Worm (Caenorhabditis elegans) whole organism, L1 larva: ENCODE data around the gene agr-1.
A peak's percentile ranks its signal among the peaks of the same experiment; 100 is the strongest.

ENCODE experiments used
- C04F5.9 ChIP-seq: sonication (generic microtip); optimal IDR thresholded peaks from 2 replicates; lab custom pipeline; 2016; ENCODE audit warnings: missing genetic modification characterization, missing compliant biosample characterization
- C16A3.4 ChIP-seq: fragments of 150-350 bp; optimal IDR thresholded peaks from 2 replicates; lab custom pipeline; 2014; ENCODE audit warnings: missing biosample characterization, missing genetic modification characterization
- alr-1 ChIP-seq: fragments of 200-800 bp; sonication (Bioruptor generic); optimal IDR thresholded peaks from 2 replicates; lab custom pipeline; 2018; ENCODE audit warnings: borderline replicate concordance, mild to moderate bottlenecking, missing genetic modification characterization, missing compliant biosample characterization
- ama-1 ChIP-seq: fragments of 150-350 bp; optimal IDR thresholded peaks from 2 replicates; lab custom pipeline; 2014
- blmp-1 ChIP-seq: fragments of 150-350 bp; optimal IDR thresholded peaks from 2 replicates; lab custom pipeline; 2014; ENCODE audit warnings: missing biosample characterization, missing genetic modification characterization
- ceh-8 ChIP-seq: fragments of 200-800 bp; sonication (Bioruptor generic); optimal IDR thresholded peaks from 2 replicates; lab custom pipeline; 2018; ENCODE audit warnings: mild to moderate bottlenecking, missing genetic modification characterization, moderate library complexity, missing compliant biosample characterization
- ceh-90 ChIP-seq: sonication (generic microtip); optimal IDR thresholded peaks from 2 replicates; lab custom pipeline; 2016; ENCODE audit warnings: missing genetic modification characterization, missing compliant biosample characterization
- dpl-1 ChIP-seq, 3 experiments: fragments of 150-350 bp in 2 of 3; sonication (generic microtip) in 1 of 3; optimal IDR thresholded peaks; 2 replicates each; lab custom pipeline; 2014 to 2017; ENCODE audit warnings: missing biosample characterization in 3 of 3, missing genetic modification characterization in 3 of 3, missing genetic modification reagents in 3 of 3
- efl-1 ChIP-seq, 4 experiments: fragments of 150-350 bp; optimal IDR thresholded peaks in 3 of 4; peaks in 1 of 4; 1 replicate in 1 of 4; 2 replicates in 3 of 4; lab custom pipeline; 2014; ENCODE audit warnings: missing biosample characterization in 2 of 4, missing genetic modification characterization in 2 of 4, missing genetic modification reagents in 2 of 4
- egl-27 ChIP-seq, 2 experiments: fragments of 150-350 bp in 1 of 2; sonication (generic microtip); optimal IDR thresholded peaks; 3 replicates each; lab custom pipeline; 2017 to 2018; ENCODE audit warnings: missing biosample characterization in 2 of 2, missing genetic modification characterization in 2 of 2, missing genetic modification reagents in 2 of 2
- elt-2 ChIP-seq: sonication (generic microtip); optimal IDR thresholded peaks from 2 replicates; lab custom pipeline; 2016; ENCODE audit warnings: missing genetic modification characterization, mild to moderate bottlenecking, inconsistent platforms, missing compliant biosample characterization, missing genetic modification reagents
- ets-5 ChIP-seq: fragments of 200-800 bp; sonication (Bioruptor generic); IDR thresholded peaks from 2 replicates; pipeline ENCODE4 v1.3.6; 2022; ENCODE audit warnings: missing genetic modification characterization, missing compliant biosample characterization
- fkh-10 ChIP-seq: sonication (generic microtip); optimal IDR thresholded peaks from 2 replicates; lab custom pipeline; 2017; ENCODE audit warnings: missing biosample characterization, missing genetic modification reagents, missing genetic modification characterization
- fkh-4 ChIP-seq: sonication (generic microtip); optimal IDR thresholded peaks from 2 replicates; lab custom pipeline; 2016; ENCODE audit warnings: missing compliant biosample characterization, missing genetic modification characterization, borderline replicate concordance
- fos-1 ChIP-seq: fragments of 150-350 bp; optimal IDR thresholded peaks from 2 replicates; lab custom pipeline; 2014; ENCODE audit warnings: missing biosample characterization, missing genetic modification characterization
- grh-1 ChIP-seq: fragments of 200-800 bp; sonication (Bioruptor generic); IDR thresholded peaks from 2 replicates; pipeline ENCODE4 v1.3.6; 2022; ENCODE audit warnings: missing genetic modification reagents, missing genetic modification characterization, missing compliant biosample characterization
- hlh-17 ChIP-seq: fragments of 200-800 bp; sonication (Bioruptor generic); optimal IDR thresholded peaks from 2 replicates; lab custom pipeline; 2018; ENCODE audit warnings: missing genetic modification characterization, mild to moderate bottlenecking, missing compliant biosample characterization, moderate library complexity, borderline replicate concordance
- hlh-4 ChIP-seq: sonication (generic microtip); optimal IDR thresholded peaks from 2 replicates; lab custom pipeline; 2016; ENCODE audit warnings: mild to moderate bottlenecking, missing genetic modification characterization, missing compliant biosample characterization
- irx-1 ChIP-seq: sonication (generic microtip); optimal IDR thresholded peaks from 2 replicates; lab custom pipeline; 2016; ENCODE audit warnings: missing genetic modification characterization, missing compliant biosample characterization
- isw-1 ChIP-seq: fragments of 200-800 bp; sonication (Bioruptor generic); IDR thresholded peaks from 2 replicates; pipeline ENCODE4 v1.3.6; 2022; ENCODE audit warnings: missing genetic modification characterization, missing compliant biosample characterization
- jun-1 ChIP-seq: fragments of 150-350 bp; optimal IDR thresholded peaks from 2 replicates; lab custom pipeline; 2014; ENCODE audit warnings: missing biosample characterization, missing genetic modification reagents, missing genetic modification characterization
- lin-13 ChIP-seq: fragments of 150-350 bp; optimal IDR thresholded peaks from 2 replicates; lab custom pipeline; 2014; ENCODE audit warnings: missing biosample characterization, missing genetic modification reagents, missing genetic modification characterization
- lin-15B ChIP-seq: fragments of 150-350 bp; sonication (generic microtip); optimal IDR thresholded peaks from 3 replicates; lab custom pipeline; 2014; ENCODE audit warnings: missing biosample characterization, missing genetic modification characterization
- lin-39 ChIP-seq: fragments of 150-350 bp; optimal IDR thresholded peaks from 2 replicates; lab custom pipeline; 2014; ENCODE audit warnings: missing biosample characterization, missing genetic modification reagents, missing genetic modification characterization
- lir-3 ChIP-seq: sonication (generic microtip); optimal IDR thresholded peaks from 2 replicates; lab custom pipeline; 2016; ENCODE audit warnings: mild to moderate bottlenecking, missing genetic modification characterization, moderate library complexity, missing compliant biosample characterization; ENCODE audit not compliant: poor library complexity
- lsy-2 ChIP-seq, 2 experiments: fragments of 150-350 bp; optimal IDR thresholded peaks; 2 replicates each; lab custom pipeline; 2014; ENCODE audit warnings: missing biosample characterization in 2 of 2, missing genetic modification characterization in 2 of 2
- mab-9 ChIP-seq: fragments of 200-800 bp; sonication (Bioruptor generic); IDR thresholded peaks from 2 replicates; pipeline ENCODE4 v1.3.6; 2022; ENCODE audit warnings: missing genetic modification reagents, missing genetic modification characterization, missing compliant biosample characterization
- mdl-1 ChIP-seq, 2 experiments: fragments of 150-350 bp; optimal IDR thresholded peaks; 2 replicates each; lab custom pipeline; 2014 to 2017; ENCODE audit warnings: missing biosample characterization in 2 of 2, missing genetic modification characterization in 2 of 2, inconsistent platforms in 1 of 2
- mef-2 ChIP-seq: fragments of 150-350 bp; optimal IDR thresholded peaks from 2 replicates; lab custom pipeline; 2014; ENCODE audit warnings: missing biosample characterization, missing genetic modification characterization
- nhr-12 ChIP-seq: sonication (generic microtip); optimal IDR thresholded peaks from 2 replicates; lab custom pipeline; 2017; ENCODE audit warnings: missing biosample characterization, missing genetic modification characterization
- nhr-19 ChIP-seq: fragments of 200-800 bp; sonication (Bioruptor generic); conservative IDR thresholded peaks from 2 replicates; pipeline ENCODE4 v1.3.6; 2022; ENCODE audit warnings: missing genetic modification characterization, missing compliant biosample characterization
- nhr-20 ChIP-seq: sonication (generic microtip); optimal IDR thresholded peaks from 2 replicates; lab custom pipeline; 2016; ENCODE audit warnings: mild to moderate bottlenecking, missing genetic modification characterization, missing compliant biosample characterization
- nhr-237 ChIP-seq: fragments of 150-350 bp; optimal IDR thresholded peaks from 2 replicates; lab custom pipeline; 2014; ENCODE audit warnings: missing biosample characterization, missing genetic modification characterization
- nhr-76 ChIP-seq: sonication (generic microtip); optimal IDR thresholded peaks from 2 replicates; lab custom pipeline; 2017; ENCODE audit warnings: missing biosample characterization, missing genetic modification characterization
- nhr-84 ChIP-seq: sonication (generic microtip); optimal IDR thresholded peaks from 2 replicates; lab custom pipeline; 2017; ENCODE audit warnings: missing biosample characterization, missing genetic modification characterization
- nhr-85 ChIP-seq: sonication (generic microtip); peaks from one replicate; lab custom pipeline; 2016; ENCODE audit warnings: missing genetic modification characterization, inconsistent platforms, missing compliant biosample characterization
- pag-3 ChIP-seq: sonication (generic microtip); optimal IDR thresholded peaks from 2 replicates; lab custom pipeline; 2017; ENCODE audit warnings: missing genetic modification characterization, mild to moderate bottlenecking, missing compliant biosample characterization, antibody characterized with exemption, borderline replicate concordance; ENCODE audit not compliant: insufficient read depth
- pax-3 ChIP-seq: fragments of 200-800 bp; sonication (Bioruptor generic); optimal IDR thresholded peaks from 2 replicates; lab custom pipeline; 2018; ENCODE audit warnings: mild to moderate bottlenecking, missing genetic modification characterization, moderate library complexity, missing compliant biosample characterization
- pqm-1 ChIP-seq: sonication (generic microtip); optimal IDR thresholded peaks from 3 replicates; lab custom pipeline; 2017; ENCODE audit warnings: missing biosample characterization, missing genetic modification characterization
- snpc-4 ChIP-seq: fragments of 150-350 bp; optimal IDR thresholded peaks from 2 replicates; lab custom pipeline; 2014; ENCODE audit warnings: missing biosample characterization, missing genetic modification characterization
- sox-4 ChIP-seq: sonication (generic microtip); optimal IDR thresholded peaks from 2 replicates; lab custom pipeline; 2016; ENCODE audit warnings: missing genetic modification characterization, missing compliant biosample characterization
- sup-37 ChIP-seq: fragments of 200-800 bp; sonication (Bioruptor generic); optimal IDR thresholded peaks from 2 replicates; lab custom pipeline; 2018; ENCODE audit warnings: mild to moderate bottlenecking, missing genetic modification characterization, missing compliant biosample characterization
- tbx-2 ChIP-seq: sonication (generic microtip); optimal IDR thresholded peaks from 2 replicates; lab custom pipeline; 2016; ENCODE audit warnings: missing genetic modification characterization, missing compliant biosample characterization
- unc-130 ChIP-seq: fragments of 150-350 bp; optimal IDR thresholded peaks from 2 replicates; lab custom pipeline; 2017; ENCODE audit warnings: missing biosample characterization, missing genetic modification characterization, inconsistent platforms
- unc-30 ChIP-seq: sonication (generic microtip); optimal IDR thresholded peaks from 2 replicates; lab custom pipeline; 2017; ENCODE audit warnings: missing biosample characterization, missing genetic modification characterization

The agr-1 gene

DNA sequence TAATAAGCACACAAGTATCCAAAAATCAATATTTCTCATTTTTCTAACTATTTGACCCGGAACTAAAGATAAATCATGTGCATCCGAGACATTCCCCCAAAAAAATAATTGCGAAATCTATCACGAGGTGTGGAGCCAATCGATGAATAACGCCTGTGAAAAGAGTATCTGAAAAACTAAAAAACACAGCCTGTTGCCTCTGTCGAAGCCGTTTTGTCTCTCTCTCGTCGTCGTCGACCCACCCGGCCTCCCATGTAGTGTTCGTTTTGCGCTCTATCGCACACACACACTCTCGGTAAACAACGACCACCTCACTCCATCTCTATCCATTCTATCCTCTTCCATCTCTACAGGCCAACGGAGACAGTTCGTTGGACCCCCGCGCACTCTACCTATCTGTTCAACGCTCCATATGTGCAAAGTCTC lies 7.8 kb upstream of the agr-1 start (continued):
- no peak for TF ChIP-seq egl-27 (tag; optimal IDR thresholded peaks at IDR 0.05; lab: Kevin White, UChicago)
- TF ChIP-seq unc-30 (tag; lab: Kevin White, UChicago): no peak
- TF ChIP-seq alr-1 (tag; lab: Kevin White, UChicago): no peak
- peak; percentile 20 for TF ChIP-seq nhr-85 (tag; lab: Kevin White, UChicago)
- TF ChIP-seq sox-4: no peak
- peak; percentile 1 for TF ChIP-seq fkh-10 (GFP tag; lab: Kevin White, UChicago)
- peak; percentile 15 for TF ChIP-seq tbx-2
- TF ChIP-seq nhr-84 (tag; lab: Kevin White, UChicago): no peak
- TF ChIP-seq mdl-1 (tag; optimal IDR thresholded peaks at IDR 0.05; lab: Kevin White, UChicago): peak in 1 of 2 experiments; percentile 17
- TF ChIP-seq nhr-20 (tag; lab: Kevin White, UChicago): peak; percentile 43
- no peak for TF ChIP-seq pqm-1
- peak; percentile 15 for TF ChIP-seq lin-39 (tag; lab: Kevin White, UChicago)
- peak; percentile 52 for TF ChIP-seq isw-1 (GFP tag; lab: Robert Waterston, UW)
- TF ChIP-seq blmp-1 (tag; lab: Kevin White, UChicago): no peak
- TF ChIP-seq dpl-1 (GFP tag; optimal IDR thresholded peaks at IDR 0.05; lab: Kevin White, UChicago): peak; percentile 1 to 44 (median 30)
- no peak for TF ChIP-seq fos-1 (tag; lab: Kevin White, UChicago)
- no peak for TF ChIP-seq ceh-90
- peak; percentile 16 for TF ChIP-seq irx-1 (tag; lab: Kevin White, UChicago)
- TF ChIP-seq lin-13 (GFP tag; lab: Kevin White, UChicago): no peak
- no peak; the same call in 1 of the 2 replicates for TF ChIP-seq nhr-19 (GFP tag; lab: Robert Waterston, UW)
- peak; percentile 48 for TF ChIP-seq lin-15B (tag; lab: Kevin White, UChicago)
- no peak for TF ChIP-seq ceh-8 (GFP tag; lab: Kevin White, UChicago)
- peak; percentile 81 for TF ChIP-seq unc-130 (tag; lab: Kevin White, UChicago)
- TF ChIP-seq elt-2 (tag; lab: Kevin White, UChicago): no peak
- peak; percentile 40 for TF ChIP-seq snpc-4
- TF ChIP-seq grh-1 (GFP tag; lab: Robert Waterston, UW): no peak
- TF ChIP-seq ets-5: no peak
- TF ChIP-seq jun-1 (tag; lab: Kevin White, UChicago): peak; percentile 51
- TF ChIP-seq nhr-237 (tag; lab: Kevin White, UChicago): no peak
- no peak for TF ChIP-seq pag-3 (tag; lab: Kevin White, UChicago)
- TF ChIP-seq mab-9 (GFP tag; lab: Robert Waterston, UW): no peak
- TF ChIP-seq hlh-17 (GFP tag; lab: Kevin White, UChicago): no peak
- no peak for TF ChIP-seq nhr-76 (tag; lab: Kevin White, UChicago)
- peak; percentile 49 to 75 for TF ChIP-seq lsy-2 (tag; optimal IDR thresholded peaks at IDR 0.05; lab: Kevin White, UChicago)
- no peak for TF ChIP-seq mef-2 (tag; lab: Kevin White, UChicago)
- peak; percentile 36 for TF ChIP-seq C16A3.4 (tag; lab: Kevin White, UChicago)
- TF ChIP-seq nhr-12: no peak
- no peak for TF ChIP-seq hlh-4 (tag; lab: Kevin White, UChicago)
- peak; percentile 7 for TF ChIP-seq lir-3 (tag; lab: Kevin White, UChicago)
- peak; percentile 70 for TF ChIP-seq pax-3 (tag; lab: Kevin White, UChicago)
- TF ChIP-seq sup-37: no peak
- peak; percentile 31 to 43 for TF ChIP-seq efl-1 (optimal IDR thresholded peaks at IDR 0.05; lab: Kevin White, UChicago)
- peak; percentile 42 to 90 for TF ChIP-seq efl-1 (GFP tag; optimal IDR thresholded peaks at IDR 0.05 in 1 of 2; lab: Kevin White, UChicago)
- TF ChIP-seq fkh-4 (tag; lab: Kevin White, UChicago): no peak
- TF ChIP-seq ama-1 (lab: Kevin White, UChicago): no peak
- no peak for TF ChIP-seq C04F5.9 (tag; lab: Kevin White, UChicago)
